Fruit fly (Drosophila melanogaster) whole organism, embryonic: Measurements from ENCODE around the gene CG33181.
A peak's percentile ranks its signal among the peaks of the same experiment; 100 is the strongest.

ENCODE experiments used
- ATbp ChIP-seq: fragments of 200-800 bp; sonication (Bioruptor generic); optimal IDR thresholded peaks from 2 replicates; lab custom pipeline; 2017; ENCODE audit warnings: missing biosample characterization, mild to moderate bottlenecking, missing genetic modification characterization, missing genetic modification reagents
- CG10209 ChIP-seq: fragments of 200-800 bp; sonication (Bioruptor generic); optimal IDR thresholded peaks from 3 replicates; lab custom pipeline; 2017; ENCODE audit warnings: missing biosample characterization, mild to moderate bottlenecking, missing genetic modification characterization, missing genetic modification reagents
- CG10274 ChIP-seq: fragments of 200-800 bp; sonication (Bioruptor generic); optimal IDR thresholded peaks from 3 replicates; lab custom pipeline; 2017; ENCODE audit warnings: missing biosample characterization, mild to moderate bottlenecking, missing genetic modification characterization
- CG12155 ChIP-seq: fragments of 200-800 bp; sonication (Bioruptor generic); optimal IDR thresholded peaks from 3 replicates; lab custom pipeline; 2016; ENCODE audit warnings: missing biosample characterization, missing genetic modification characterization
- CG1529 ChIP-seq: fragments of 200-800 bp; sonication (Bioruptor generic); optimal IDR thresholded peaks from 3 replicates; lab custom pipeline; 2018; ENCODE audit warnings: missing biosample characterization, missing genetic modification characterization
- CG15696 ChIP-seq: fragments of 200-800 bp; sonication (Bioruptor generic); optimal IDR thresholded peaks from 2 replicates; lab custom pipeline; 2019; ENCODE audit warnings: missing biosample characterization, mild to moderate bottlenecking, missing genetic modification characterization, moderate library complexity
- CG17385 ChIP-seq: fragments of 200-800 bp; sonication (Bioruptor generic); optimal IDR thresholded peaks from 3 replicates; lab custom pipeline; 2018; ENCODE audit warnings: missing biosample characterization, mild to moderate bottlenecking, missing genetic modification characterization
- CG17568 ChIP-seq: fragments of 200-800 bp; sonication (Bioruptor generic); optimal IDR thresholded peaks from 2 replicates; lab custom pipeline; 2018; ENCODE audit warnings: missing biosample characterization, mild to moderate bottlenecking, missing genetic modification characterization, moderate library complexity
- CG2116 ChIP-seq: fragments of 200-800 bp; sonication (Bioruptor generic); optimal IDR thresholded peaks from 3 replicates; lab custom pipeline; 2018; ENCODE audit warnings: missing biosample characterization, mild to moderate bottlenecking, missing genetic modification characterization
- CG31365 ChIP-seq: fragments of 200-800 bp; sonication (Bioruptor generic); optimal IDR thresholded peaks from 2 replicates; lab custom pipeline; 2018; ENCODE audit warnings: missing biosample characterization, mild to moderate bottlenecking, missing genetic modification characterization
- CG32532 ChIP-seq: fragments of 200-800 bp; sonication (Bioruptor generic); IDR thresholded peaks from 2 replicates; pipeline ENCODE4 v1.3.6; 2022; ENCODE audit warnings: missing biosample characterization, missing genetic modification characterization
- CG5245 ChIP-seq: fragments of 200-800 bp; sonication (Bioruptor generic); optimal IDR thresholded peaks from 3 replicates; lab custom pipeline; 2016; ENCODE audit warnings: missing biosample characterization, missing genetic modification characterization
- CkIIα-i1 ChIP-seq: fragments of 200-800 bp; sonication (Bioruptor generic); IDR thresholded peaks from 2 replicates; pipeline ENCODE4 v1.3.6; 2022; ENCODE audit warnings: missing biosample characterization, missing genetic modification characterization
- D19A ChIP-seq: fragments of 200-800 bp; optimal IDR thresholded peaks from 3 replicates; lab custom pipeline; 2019; ENCODE audit warnings: missing biosample characterization, mild to moderate bottlenecking, missing genetic modification characterization, moderate library complexity
- Dad ChIP-seq: fragments of 200-800 bp; sonication (Bioruptor generic); optimal IDR thresholded peaks from 3 replicates; lab custom pipeline; 2016; ENCODE audit warnings: missing biosample characterization, missing genetic modification characterization
- Dll ChIP-seq: fragments of 200-800 bp; sonication (Bioruptor generic); IDR thresholded peaks from 4 replicates; pipeline ENCODE4 v1.3.6; 2022; ENCODE audit warnings: missing biosample characterization, missing genetic modification characterization; ENCODE audit not compliant: partially characterized antibody
- Doc2 ChIP-seq: fragments of 200-800 bp; sonication (Bioruptor generic); IDR thresholded peaks from 2 replicates; pipeline ENCODE4 v1.3.6; 2022; ENCODE audit warnings: missing biosample characterization, missing genetic modification characterization
- E2f1 ChIP-seq: fragments of 200-800 bp; sonication (Bioruptor generic); IDR thresholded peaks from 2 replicates; pipeline ENCODE4 v1.3.6; 2022; ENCODE audit warnings: missing biosample characterization, missing genetic modification characterization
- Hr3 ChIP-seq: fragments of 200-800 bp; sonication (Bioruptor generic); optimal IDR thresholded peaks from 3 replicates; lab custom pipeline; 2016; ENCODE audit warnings: missing biosample characterization, missing genetic modification characterization
- MTF-1 ChIP-seq: fragments of 200-800 bp; sonication (Bioruptor generic); optimal IDR thresholded peaks from 2 replicates; lab custom pipeline; 2018; ENCODE audit warnings: missing biosample characterization, mild to moderate bottlenecking, missing genetic modification characterization, borderline replicate concordance
- Nf-YB ChIP-seq: fragments of 200-800 bp; sonication (Bioruptor generic); optimal IDR thresholded peaks from 3 replicates; lab custom pipeline; 2019; ENCODE audit warnings: missing biosample characterization, mild to moderate bottlenecking, missing genetic modification characterization, moderate library complexity
- PHDP ChIP-seq: fragments of 200-800 bp; sonication (Bioruptor generic); optimal IDR thresholded peaks from 3 replicates; lab custom pipeline; 2018; ENCODE audit warnings: missing biosample characterization, mild to moderate bottlenecking, missing genetic modification characterization, moderate library complexity
- Sox102F ChIP-seq: fragments of 200-800 bp; sonication (Bioruptor generic); optimal IDR thresholded peaks from 2 replicates; lab custom pipeline; 2018; ENCODE audit warnings: missing biosample characterization, mild to moderate bottlenecking, missing genetic modification characterization, moderate library complexity
- Vsx1 ChIP-seq: fragments of 200-800 bp; sonication (Bioruptor generic); optimal IDR thresholded peaks from 2 replicates; lab custom pipeline; 2017; ENCODE audit warnings: missing biosample characterization, mild to moderate bottlenecking, missing genetic modification characterization, missing genetic modification reagents
- bigmax ChIP-seq: fragments of 200-800 bp; sonication (Bioruptor generic); optimal IDR thresholded peaks from 2 replicates; lab custom pipeline; 2018; ENCODE audit warnings: missing biosample characterization, mild to moderate bottlenecking, missing genetic modification characterization
- chif ChIP-seq, 2 experiments: fragments of 200-800 bp; sonication (Bioruptor generic); optimal IDR thresholded peaks; 3 replicates each; lab custom pipeline; 2016; ENCODE audit warnings: missing biosample characterization in 2 of 2, missing genetic modification characterization in 2 of 2
- disco-r ChIP-seq: fragments of 200-800 bp; sonication (Bioruptor generic); optimal IDR thresholded peaks from 2 replicates; lab custom pipeline; 2016; ENCODE audit warnings: missing biosample characterization, missing genetic modification characterization
- gfzf ChIP-seq: fragments of 200-800 bp; sonication (Bioruptor generic); optimal IDR thresholded peaks from 2 replicates; lab custom pipeline; 2016; ENCODE audit warnings: missing biosample characterization, mild to moderate bottlenecking, missing genetic modification characterization, moderate library complexity
- ham ChIP-seq: fragments of 200-800 bp; sonication (Bioruptor generic); IDR thresholded peaks from 2 replicates; pipeline ENCODE4 v1.3.6; 2022; ENCODE audit warnings: missing biosample characterization, missing genetic modification characterization
- hbn ChIP-seq: fragments of 200-800 bp; sonication (Bioruptor generic); IDR thresholded peaks from 2 replicates; pipeline ENCODE4 v1.3.6; 2022; ENCODE audit warnings: missing biosample characterization, missing genetic modification characterization; ENCODE audit not compliant: partially characterized antibody
- insv ChIP-seq, 2 experiments: fragments of 200-800 bp; sonication (Bioruptor generic); optimal IDR thresholded peaks; 3 replicates each; lab custom pipeline; 2016 to 2018; ENCODE audit warnings: missing biosample characterization in 2 of 2, missing genetic modification characterization in 2 of 2
- jumu ChIP-seq: fragments of 200-800 bp; sonication (Bioruptor generic); optimal IDR thresholded peaks from 3 replicates; lab custom pipeline; 2016; ENCODE audit warnings: missing biosample characterization, missing genetic modification characterization
- klu ChIP-seq: fragments of 200-800 bp; sonication (Bioruptor generic); IDR thresholded peaks from 2 replicates; pipeline ENCODE4 v1.3.6; 2022; ENCODE audit warnings: missing biosample characterization, missing genetic modification characterization
- kni ChIP-seq: fragments of 200-800 bp; sonication (Bioruptor generic); optimal IDR thresholded peaks from 3 replicates; lab custom pipeline; 2017; ENCODE audit warnings: mild to moderate bottlenecking, missing biosample characterization, missing genetic modification reagents, missing genetic modification characterization
- lab ChIP-seq: fragments of 200-800 bp; sonication (Bioruptor generic); optimal IDR thresholded peaks from 3 replicates; lab custom pipeline; 2017; ENCODE audit warnings: missing biosample characterization, missing genetic modification characterization, mild to moderate bottlenecking, moderate library complexity, missing genetic modification reagents
- lmd ChIP-seq: fragments of 200-800 bp; sonication (Bioruptor generic); IDR thresholded peaks from 2 replicates; pipeline ENCODE4 v1.3.6; 2022; ENCODE audit warnings: missing biosample characterization, missing genetic modification characterization
- mirr ChIP-seq: fragments of 200-800 bp; sonication (Bioruptor generic); optimal IDR thresholded peaks from 3 replicates; lab custom pipeline; 2018; ENCODE audit warnings: missing biosample characterization, mild to moderate bottlenecking, missing genetic modification characterization
- nmo ChIP-seq: fragments of 200-800 bp; sonication (Bioruptor generic); optimal IDR thresholded peaks from 2 replicates; lab custom pipeline; 2018; ENCODE audit warnings: missing biosample characterization, mild to moderate bottlenecking, missing genetic modification characterization, moderate library complexity
- nom ChIP-seq: fragments of 200-800 bp; sonication (Bioruptor generic); optimal IDR thresholded peaks from 2 replicates; lab custom pipeline; 2017; ENCODE audit warnings: missing biosample characterization, missing genetic modification characterization, mild to moderate bottlenecking, moderate library complexity, missing genetic modification reagents
- otp ChIP-seq: fragments of 200-800 bp; sonication (Bioruptor generic); IDR thresholded peaks from 3 replicates; pipeline ENCODE4, ENCODE4 v1.3.6; 2022; ENCODE audit warnings: missing biosample characterization, missing genetic modification characterization
- row ChIP-seq: fragments of 200-800 bp; sonication (Bioruptor generic); IDR thresholded peaks from 3 replicates; pipeline ENCODE4 v1.3.6; 2022; ENCODE audit warnings: missing biosample characterization, missing genetic modification characterization
- salm ChIP-seq: fragments of 200-800 bp; sonication (Bioruptor generic); optimal IDR thresholded peaks from 2 replicates; lab custom pipeline; 2018; ENCODE audit warnings: missing biosample characterization, mild to moderate bottlenecking, missing genetic modification characterization
- sens ChIP-seq: fragments of 200-800 bp; sonication (Bioruptor generic); peaks from one replicate; lab custom pipeline; 2016; ENCODE audit warnings: missing biosample characterization, missing genetic modification characterization
- seq ChIP-seq: fragments of 200-800 bp; sonication (Bioruptor generic); IDR thresholded peaks from 2 replicates; pipeline ENCODE4 v1.3.6; 2022; ENCODE audit warnings: missing biosample characterization, missing genetic modification characterization
- sima ChIP-seq: fragments of 200-800 bp; sonication (Bioruptor generic); optimal IDR thresholded peaks from 2 replicates; lab custom pipeline; 2016; ENCODE audit warnings: missing biosample characterization, missing genetic modification characterization
- slbo ChIP-seq: fragments of 200-800 bp; sonication (Bioruptor generic); IDR thresholded peaks from 2 replicates; pipeline ENCODE4 v1.3.6; 2022; ENCODE audit warnings: missing biosample characterization, missing genetic modification characterization
- slou ChIP-seq: fragments of 200-800 bp; sonication (Bioruptor generic); optimal IDR thresholded peaks from 3 replicates; lab custom pipeline; 2016; ENCODE audit warnings: missing biosample characterization, missing genetic modification characterization
- toy ChIP-seq: fragments of 200-800 bp; sonication (Bioruptor generic); IDR thresholded peaks from 2 replicates; pipeline ENCODE4 v1.3.6; 2022; ENCODE audit warnings: missing biosample characterization, missing genetic modification characterization
- ttk ChIP-seq: fragments of 200-800 bp; sonication (Bioruptor generic); IDR thresholded peaks from 2 replicates; pipeline ENCODE4 v2.1.2; 2022; ENCODE audit warnings: missing biosample characterization, missing genetic modification characterization
- unc-4 ChIP-seq: fragments of 200-800 bp; sonication (Bioruptor generic); IDR thresholded peaks from 2 replicates; pipeline ENCODE4 v1.3.6; 2022; ENCODE audit warnings: missing biosample characterization, missing genetic modification characterization; ENCODE audit not compliant: partially characterized antibody
- z ChIP-seq: fragments of 200-800 bp; sonication (Bioruptor generic); IDR thresholded peaks from 3 replicates; pipeline ENCODE4 v1.3.6; 2022; ENCODE audit warnings: missing biosample characterization, missing genetic modification characterization

CG33181 gene

DNA sequence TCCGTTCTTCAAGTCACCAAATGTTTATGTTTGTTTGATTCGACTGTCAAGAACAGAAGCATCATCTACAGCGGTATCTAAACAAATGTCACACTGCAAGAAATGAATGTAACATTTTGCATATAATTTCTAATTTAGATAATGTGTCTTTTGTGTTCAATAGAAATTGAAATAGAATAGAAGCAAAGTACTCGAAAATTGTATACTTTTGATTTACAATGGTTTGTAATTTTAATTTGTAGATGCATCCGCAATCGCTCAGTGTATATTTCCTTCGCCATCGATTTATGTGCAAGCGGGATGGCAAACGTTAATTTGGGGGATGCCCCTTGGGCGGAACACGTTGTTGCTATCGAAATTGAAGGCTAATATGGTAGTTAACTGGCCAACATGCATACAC is 49.0 kb downstream of the CG33181 start (continued):
- TF ChIP-seq Dad (GFP tag; lab: Kevin White, UChicago) (peak; percentile 15), salm (tag; lab: Kevin White, UChicago) (no peak), CG31365 (no peak), toy (GFP tag; lab: Robert Waterston, UW) (no peak), CkIIα-i1 (GFP tag; lab: Robert Waterston, UW) (no peak), kni (GFP tag; lab: Kevin White, UChicago) (no peak), CG5245 (GFP tag; lab: Kevin White, UChicago) (peak; percentile 59), Sox102F (GFP tag; lab: Kevin White, UChicago) (peak; percentile 74), hbn (GFP tag; lab: Robert Waterston, UW) (no peak), mirr (GFP tag; lab: Kevin White, UChicago) (no peak), CG32532 (GFP tag; lab: Robert Waterston, UW) (peak; percentile 68), z (GFP tag; lab: Robert Waterston, UW) (no peak), CG17568 (GFP tag; lab: Kevin White, UChicago) (no peak), sens (GFP tag; lab: Kevin White, UChicago) (peak; percentile 89), CG2116 (GFP tag; lab: Kevin White, UChicago) (peak; percentile 2), Dll (GFP tag; lab: Robert Waterston, UW) (no peak), nom (GFP tag; lab: Kevin White, UChicago) (no peak), disco-r (GFP tag; lab: Kevin White, UChicago) (no peak), lab (GFP tag; lab: Kevin White, UChicago) (peak; percentile 78), klu (GFP tag; lab: Robert Waterston, UW) (no peak), jumu (GFP tag; lab: Kevin White, UChicago) (peak; percentile 50), slbo (GFP tag; lab: Robert Waterston, UW) (peak; percentile 71), CG12155 (GFP tag; lab: Kevin White, UChicago) (peak; percentile 10), row (peak; percentile 74), MTF-1 (GFP tag; lab: Kevin White, UChicago) (no peak), nmo (peak; percentile 60), slou (GFP tag; lab: Kevin White, UChicago) (peak; percentile 26), D19A (tag; lab: Kevin White, UChicago) (peak; percentile 54), E2f1 (peak; percentile 65), sima (GFP tag; lab: Kevin White, UChicago) (peak; percentile 13), Nf-YB (GFP tag; lab: Kevin White, UChicago) (peak; percentile 32), lmd (peak; percentile 42), ttk (GFP tag; lab: Robert Waterston, UW) (no peak), CG15696 (no peak), bigmax (GFP tag; lab: Kevin White, UChicago) (no peak), CG10209 (peak; percentile 42), CG10274 (GFP tag; lab: Kevin White, UChicago) (no peak), CG17385 (peak; percentile 61), chif (GFP tag; optimal IDR thresholded peaks at IDR 0.05; lab: Kevin White, UChicago) (peak; percentile 51 to 60), ATbp (peak; percentile 57), otp (GFP tag; lab: Robert Waterston, UW) (0 out of 3 replicates have a peak, but pooled peaks have one; percentile 47), ham (GFP tag; lab: Robert Waterston, UW) (no peak), Vsx1 (GFP tag; lab: Kevin White, UChicago) (no peak), gfzf (GFP tag; lab: Kevin White, UChicago) (no peak), unc-4 (GFP tag; lab: Robert Waterston, UW) (no peak), insv (GFP tag; optimal IDR thresholded peaks at IDR 0.05; lab: Kevin White, UChicago) (no peak), seq (GFP tag; lab: Robert Waterston, UW) (peak; percentile 59), Hr3 (GFP tag; lab: Kevin White, UChicago) (peak; percentile 29), PHDP (tag; lab: Kevin White, UChicago) (peak; percentile 68), Doc2 (no peak), CG1529 (peak; percentile 38)
